Worm (Caenorhabditis elegans): ENCODE data around the gene sel-10.
A peak's percentile ranks its signal among the peaks of the same experiment; 100 is the strongest.

The sel-10 gene

DNA sequence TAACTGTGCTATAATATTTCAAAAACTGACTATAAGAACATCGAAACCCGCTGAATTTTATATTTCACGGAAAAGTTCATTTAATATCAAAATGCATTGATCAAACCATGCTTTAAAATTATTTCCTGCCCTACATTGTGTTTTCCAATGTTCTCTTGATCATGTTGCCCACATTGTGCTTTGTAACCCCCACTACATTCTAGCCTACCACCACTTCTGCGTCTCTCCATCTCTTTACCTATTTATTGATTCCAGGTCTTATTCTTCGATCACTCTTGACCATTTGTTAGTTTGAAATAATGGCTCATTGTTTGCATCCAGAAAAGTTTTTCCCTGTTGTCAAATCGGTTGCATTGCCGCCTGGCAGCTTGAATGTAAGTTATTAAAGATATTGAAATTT, 37.0 kb upstream of the sel-10 start, which contains the start of gene decr-1.1:
TSS of gene decr-1.1 (plus strand) at position 210 of the 400 bp plus-strand sequence.
- TF ChIP-seq drap-1 (GFP tag; optimal IDR thresholded peaks at IDR 0.05) (no peak), M03D4.4 (tag; optimal IDR thresholded peaks at IDR 0.05) (no peak), nhr-12 (tag; optimal IDR thresholded peaks at IDR 0.05) (peak; percentile 19), ham-2 (GFP tag; optimal IDR thresholded peaks at IDR 0.05) (no peak)

DNA sequence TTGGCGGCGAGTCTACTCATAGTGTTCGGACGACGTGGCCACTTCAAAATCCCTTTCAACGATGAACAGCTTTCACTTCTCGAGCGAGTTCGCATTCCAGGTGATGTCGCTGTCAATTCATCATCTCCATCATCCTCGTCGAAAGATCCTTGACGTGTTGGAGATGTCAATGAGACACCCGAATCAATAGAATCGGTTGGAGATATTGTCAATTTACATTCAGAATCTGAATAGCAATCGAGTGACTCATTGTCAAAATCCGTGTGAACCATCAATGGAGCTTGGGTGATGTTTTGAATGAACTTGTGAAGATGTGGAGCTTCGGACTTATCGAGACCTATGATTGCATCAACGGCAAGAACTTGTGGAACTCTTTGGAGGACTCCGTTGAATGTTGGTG, 33.4 kb upstream of the sel-10 start:
- TF ChIP-seq lin-32 (GFP tag; optimal IDR thresholded peaks at IDR 0.05) (no peak), elt-1 (tag; optimal IDR thresholded peaks at IDR 0.05; ENCODE audit: borderline replicate concordance, insufficient read depth) (no peak), zip-8 (tag; optimal IDR thresholded peaks at IDR 0.05) (no peak), sptf-1 (tag; optimal IDR thresholded peaks at IDR 0.05) (no peak), unc-39 (tag; optimal IDR thresholded peaks at IDR 0.05) (no peak), pha-4 (tag; optimal IDR thresholded peaks at IDR 0.05) (no peak), tbx-8 (GFP tag; optimal IDR thresholded peaks at IDR 0.05) (no peak), mls-2 (tag; optimal IDR thresholded peaks at IDR 0.05) (no peak), mep-1 (tag; optimal IDR thresholded peaks at IDR 0.05) (no peak), ztf-11 (tag; optimal IDR thresholded peaks at IDR 0.05) (no peak), mab-5 (tag; optimal IDR thresholded peaks at IDR 0.05) (no peak), blmp-1 (tag; optimal IDR thresholded peaks at IDR 0.05) (no peak), ceh-43 (GFP tag; optimal IDR thresholded peaks at IDR 0.05) (no peak), nhr-28 (tag; optimal IDR thresholded peaks at IDR 0.05) (no peak), drap-1 (GFP tag; optimal IDR thresholded peaks at IDR 0.05) (no peak), hlh-1 (tag; optimal IDR thresholded peaks at IDR 0.05) (no peak), nhr-2 (tag; optimal IDR thresholded peaks at IDR 0.05) (no peak), ces-1 (GFP tag; optimal IDR thresholded peaks at IDR 0.05) (no peak), nhr-76 (tag; optimal IDR thresholded peaks at IDR 0.05) (no peak), M03D4.4 (tag; optimal IDR thresholded peaks at IDR 0.05) (no peak)

DNA sequence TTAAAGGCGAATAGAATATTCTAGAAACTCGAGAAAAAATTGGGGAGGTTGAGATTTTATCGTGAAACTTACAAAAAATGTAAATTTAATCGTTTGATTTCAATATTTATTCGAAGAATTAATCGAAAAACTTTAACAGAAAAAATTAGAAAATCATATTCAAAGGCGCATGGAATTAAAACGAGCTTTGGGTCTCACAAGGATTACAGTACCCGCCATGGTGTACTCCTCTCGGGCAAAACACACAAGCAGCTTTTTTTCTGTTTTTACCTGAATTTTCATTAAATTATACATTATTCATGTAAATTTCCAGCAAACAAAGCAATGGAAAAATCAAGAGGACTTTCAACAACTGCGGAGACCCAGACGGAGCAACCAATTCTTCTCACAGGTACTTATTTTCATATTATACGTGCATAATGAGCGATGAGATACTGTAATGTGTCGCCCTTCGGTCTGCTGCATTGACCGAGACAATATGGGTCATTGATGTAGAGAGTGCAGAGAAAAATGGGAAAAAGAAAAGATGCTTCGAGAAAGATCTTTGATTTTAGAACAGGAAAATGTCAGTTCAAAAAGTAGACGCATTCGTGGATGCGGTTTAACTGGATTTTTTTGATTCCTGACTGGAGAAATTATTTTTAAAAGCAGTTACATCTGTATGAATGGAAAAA, 31.8 kb upstream of the sel-10 start, which contains the start of the genes F53C11.4 and F53C11.5:
TSS of gene F53C11.4 (minus strand) at position 128 of the 674 bp plus-strand sequence.
TSS of gene F53C11.5 (plus strand) at position 325 of the 674 bp plus-strand sequence.
- TF ChIP-seq zip-8 (tag; optimal IDR thresholded peaks at IDR 0.05) (no peak), lsy-2 (tag; optimal IDR thresholded peaks at IDR 0.05) (peak; percentile 42), mls-2 (tag; optimal IDR thresholded peaks at IDR 0.05) (no peak), ces-1 (GFP tag; optimal IDR thresholded peaks at IDR 0.05) (no peak), mep-1 (tag; optimal IDR thresholded peaks at IDR 0.05) (peak; percentile 7), lin-32 (GFP tag; optimal IDR thresholded peaks at IDR 0.05) (no peak), M03D4.4 (tag; optimal IDR thresholded peaks at IDR 0.05) (no peak), nhr-237 (tag; optimal IDR thresholded peaks at IDR 0.05) (peak; percentile 30), tbx-8 (GFP tag; optimal IDR thresholded peaks at IDR 0.05) (no peak), nhr-2 (tag; optimal IDR thresholded peaks at IDR 0.05) (peak; percentile 98), sem-2 (GFP tag; optimal IDR thresholded peaks at IDR 0.05) (no peak), ztf-11 (tag; optimal IDR thresholded peaks at IDR 0.05) (no peak), ceh-43 (GFP tag; optimal IDR thresholded peaks at IDR 0.05) (no peak), unc-120 (tag; optimal IDR thresholded peaks at IDR 0.05; ENCODE audit: poor library complexity, severe bottlenecking) (peak; percentile 8), cnd-1 (tag; optimal IDR thresholded peaks at IDR 0.05) (no peak), unc-62 (GFP tag; optimal IDR thresholded peaks at IDR 0.05) (peak; percentile 43), hlh-1 (tag; optimal IDR thresholded peaks at IDR 0.05) (no peak)

- TF ChIP-seq sptf-1 (tag; optimal IDR thresholded peaks at IDR 0.05), result no peak
- TF ChIP-seq pha-4 (tag; optimal IDR thresholded peaks at IDR 0.05), result no peak
- no peak for TF ChIP-seq unc-120 (tag; optimal IDR thresholded peaks at IDR 0.05; ENCODE audit: poor library complexity, severe bottlenecking)
- no peak for TF ChIP-seq mab-5 (tag; optimal IDR thresholded peaks at IDR 0.05)
- no peak for TF ChIP-seq blmp-1 (tag; optimal IDR thresholded peaks at IDR 0.05)
- no peak for TF ChIP-seq mls-2 (tag; optimal IDR thresholded peaks at IDR 0.05)
- no peak for TF ChIP-seq drap-1 (GFP tag; optimal IDR thresholded peaks at IDR 0.05)
- TF ChIP-seq elt-1 (tag; optimal IDR thresholded peaks at IDR 0.05; ENCODE audit: borderline replicate concordance, insufficient read depth), result no peak
- TF ChIP-seq ham-2 (GFP tag; optimal IDR thresholded peaks at IDR 0.05), result no peak
- no peak for TF ChIP-seq elt-3 (tag; optimal IDR thresholded peaks at IDR 0.05)
These were observed 31.0 kb upstream of the sel-10 start for ce11 chrV:13787948-13788681.

All from whole organism, mixed stage, embryonic.